Worm (Caenorhabditis elegans): ENCODE results near the gene M57.1.

Gene M57.1

DNA sequence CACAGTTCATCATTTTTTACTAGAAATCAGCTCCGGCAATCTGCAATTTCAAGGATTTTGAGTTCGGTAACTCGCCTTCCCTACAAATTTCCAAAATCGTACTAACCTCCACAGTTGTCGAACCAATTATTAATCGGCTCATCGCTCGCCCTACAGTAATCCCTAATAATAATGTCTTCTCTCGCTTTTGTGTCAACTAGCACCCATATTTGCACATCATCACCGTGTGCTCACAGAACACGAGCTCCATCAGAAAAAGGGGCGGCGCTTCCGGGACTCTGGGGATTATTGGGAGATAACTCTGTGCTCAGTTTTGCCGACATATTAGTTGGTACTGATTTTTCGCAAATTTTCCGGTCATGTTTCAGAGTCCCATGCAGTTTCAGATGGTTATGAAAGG is 34.4 kb upstream of the M57.1 start, which contains the start of gene ceh-53:
ceh-53 (plus strand) TSS at position 301 of the 400 bp plus-strand sequence.
- no peak for TF ChIP-seq sox-2 (GFP tag; IDR thresholded peaks at IDR 0.05)
- TF ChIP-seq ets-4 (tag; optimal IDR thresholded peaks at IDR 0.05), result no peak
- no peak for TF ChIP-seq ahr-1 (tag; optimal IDR thresholded peaks at IDR 0.05)
- no peak for TF ChIP-seq C08G9.2 (tag; optimal IDR thresholded peaks at IDR 0.05)
- no peak for TF ChIP-seq pqm-1 (tag; optimal IDR thresholded peaks at IDR 0.05)
- TF ChIP-seq pha-2 (tag; optimal IDR thresholded peaks at IDR 0.05), result no peak

DNA sequence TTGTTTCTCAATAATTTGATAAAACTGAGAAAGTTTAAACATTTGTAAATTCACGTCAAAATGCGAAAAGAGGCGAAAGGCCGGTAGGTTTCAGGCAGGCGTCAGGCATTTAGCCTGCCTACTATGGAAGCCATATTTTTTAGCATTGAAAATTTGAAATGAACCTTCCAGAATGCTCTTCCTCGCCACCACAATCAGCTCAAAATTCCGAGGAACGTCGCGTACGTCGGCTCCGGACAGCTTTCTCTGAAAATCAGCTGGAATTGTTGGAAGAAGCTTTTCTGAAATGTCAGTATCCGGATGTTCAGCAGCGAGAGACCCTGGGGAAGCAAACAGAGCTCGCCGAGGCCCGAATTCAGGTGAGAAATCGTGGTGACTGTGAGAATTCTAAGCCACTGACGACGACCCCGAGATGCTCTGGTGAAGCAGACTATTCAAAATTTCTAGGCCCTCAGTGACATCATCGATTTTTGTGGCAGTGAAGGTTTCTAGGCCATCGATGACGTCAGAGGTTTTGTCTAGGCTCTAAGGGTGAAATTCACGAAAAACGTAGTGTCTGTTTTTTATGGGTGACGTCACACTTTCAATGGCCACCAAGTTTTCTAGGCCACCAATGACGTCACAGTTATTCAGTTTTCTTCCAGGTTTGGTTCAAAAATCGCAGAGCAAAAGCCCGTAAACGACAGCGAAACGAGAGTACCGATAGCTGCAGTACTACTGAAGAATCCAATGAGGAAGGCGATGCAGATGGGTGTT is 30.1 kb upstream of the M57.1 start:
- TF ChIP-seq ref-2 (tag; optimal IDR thresholded peaks at IDR 0.05), result no peak
- TF ChIP-seq ceh-18 (tag; optimal IDR thresholded peaks at IDR 0.05), result no peak

DNA sequence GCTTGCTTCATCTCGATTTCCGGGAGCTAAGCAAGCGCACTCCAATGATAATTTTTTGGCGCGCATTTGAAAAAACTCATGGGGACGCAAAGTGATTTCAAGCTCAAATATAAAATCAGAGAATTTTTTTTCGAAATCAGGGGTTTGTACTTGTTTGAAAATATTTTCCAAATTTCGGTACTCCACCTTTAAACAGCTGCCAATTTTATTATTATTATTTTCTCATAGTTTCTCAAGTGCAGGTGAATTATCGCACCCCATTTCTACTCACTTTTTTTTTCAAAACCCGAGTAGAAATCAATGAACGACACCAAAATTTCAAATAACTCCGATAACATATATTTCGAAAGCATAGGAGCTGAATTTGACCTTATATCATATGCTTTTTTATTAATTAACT is 28.1 kb upstream of the M57.1 start, which contains the start of gene srz-83:
srz-83 (plus strand) TSS at position 301 of the 400 bp plus-strand sequence.
- TF ChIP-seq ceh-22 (tag; optimal IDR thresholded peaks at IDR 0.05) (no peak), ceh-34 (tag; optimal IDR thresholded peaks at IDR 0.05) (no peak), fax-1 (tag; optimal IDR thresholded peaks at IDR 0.05) (no peak), pat-9 (tag; optimal IDR thresholded peaks at IDR 0.05) (no peak), nhr-11 (tag; optimal IDR thresholded peaks at IDR 0.05) (no peak), hlh-15 (tag; optimal IDR thresholded peaks at IDR 0.05) (no peak), unc-42 (tag; optimal IDR thresholded peaks at IDR 0.05) (no peak), K09A11.1 (tag; optimal IDR thresholded peaks at IDR 0.05; ENCODE audit: insufficient read depth) (no peak), hlh-13 (GFP tag; optimal IDR thresholded peaks at IDR 0.05) (no peak), ceh-31 (tag; optimal IDR thresholded peaks at IDR 0.05) (no peak), npax-4 (tag; optimal IDR thresholded peaks at IDR 0.05) (no peak), ztf-16 (tag; optimal IDR thresholded peaks at IDR 0.05) (no peak), ets-4 (tag; optimal IDR thresholded peaks at IDR 0.05) (no peak), zip-5 (tag; optimal IDR thresholded peaks at IDR 0.05) (no peak), ama-1 (optimal IDR thresholded peaks at IDR 0.05) (no peak), unc-3 (GFP tag; conservative IDR thresholded peaks at IDR 0.05) (no peak), unc-3 (tag; optimal IDR thresholded peaks at IDR 0.05) (no peak), ceh-19 (GFP tag; optimal IDR thresholded peaks at IDR 0.05) (no peak), nfya-1 (tag; optimal IDR thresholded peaks at IDR 0.05) (no peak)

DNA sequence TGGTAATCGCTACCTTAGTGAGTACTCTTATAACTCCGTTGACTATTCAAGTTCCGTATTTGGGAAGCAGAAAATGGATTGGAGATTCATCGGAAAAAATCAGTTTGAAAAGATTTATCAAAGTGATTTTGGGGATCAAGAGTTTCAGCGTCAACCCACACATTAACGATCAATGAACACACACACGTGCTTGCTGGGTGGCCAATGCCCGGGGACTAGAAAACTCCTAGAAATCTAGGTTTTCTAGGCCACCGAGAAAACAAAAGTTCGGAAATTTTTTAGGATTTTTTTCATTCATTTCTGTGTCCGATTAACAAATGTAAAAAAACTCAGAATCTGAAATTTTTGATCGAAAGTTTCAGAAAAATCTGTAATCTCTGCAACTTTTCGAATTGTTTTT is 26.3 kb upstream of the M57.1 start:
- TF ChIP-seq ama-1 (optimal IDR thresholded peaks at IDR 0.05) (peak; percentile 40), F13H6.1 (tag; optimal IDR thresholded peaks at IDR 0.05) (no peak)

DNA sequence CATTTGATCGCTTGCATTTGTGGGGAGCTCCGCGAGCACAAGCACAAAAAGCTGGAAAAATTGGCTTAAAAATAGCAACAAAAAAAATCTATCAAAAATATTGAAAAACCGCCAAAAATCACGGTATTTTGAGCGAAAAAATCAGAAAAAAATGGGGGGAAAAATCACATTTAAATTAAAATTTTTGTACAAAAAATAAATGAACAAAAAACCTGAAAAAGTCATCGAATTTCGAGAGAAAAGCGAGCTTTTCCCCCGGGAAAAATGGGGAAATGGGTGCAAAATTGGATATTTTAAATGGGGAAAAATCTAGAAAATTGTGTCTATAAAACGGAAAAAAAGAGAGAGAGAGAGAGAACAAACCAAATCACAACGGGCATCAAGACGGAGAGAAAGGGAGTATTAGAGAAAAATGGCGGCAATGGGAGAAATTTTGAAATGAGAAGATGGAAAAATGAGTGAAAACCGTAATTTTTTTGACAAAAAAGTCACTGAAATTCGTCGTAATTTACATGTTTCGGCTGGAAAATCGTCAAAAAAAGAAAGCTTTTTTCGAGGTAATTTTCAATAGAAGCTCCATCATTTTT is 22.7 kb upstream of the M57.1 start, which contains the start of gene ced-10:
ced-10 (minus strand) TSS at position 51 of the 587 bp plus-strand sequence.
- TF ChIP-seq hlh-6 (tag; optimal IDR thresholded peaks at IDR 0.05) (no peak), ceh-34 (tag; optimal IDR thresholded peaks at IDR 0.05) (no peak), ama-1 (optimal IDR thresholded peaks at IDR 0.05) (no peak), hlh-15 (tag; optimal IDR thresholded peaks at IDR 0.05) (no peak), K09A11.1 (tag; optimal IDR thresholded peaks at IDR 0.05; ENCODE audit: insufficient read depth) (no peak), lim-6 (tag; optimal IDR thresholded peaks at IDR 0.05) (no peak), ceh-14 (tag; optimal IDR thresholded peaks at IDR 0.05) (no peak), rnt-1 (tag; optimal IDR thresholded peaks at IDR 0.05) (no peak), madf-2 (tag; optimal IDR thresholded peaks at IDR 0.05) (no peak)

DNA sequence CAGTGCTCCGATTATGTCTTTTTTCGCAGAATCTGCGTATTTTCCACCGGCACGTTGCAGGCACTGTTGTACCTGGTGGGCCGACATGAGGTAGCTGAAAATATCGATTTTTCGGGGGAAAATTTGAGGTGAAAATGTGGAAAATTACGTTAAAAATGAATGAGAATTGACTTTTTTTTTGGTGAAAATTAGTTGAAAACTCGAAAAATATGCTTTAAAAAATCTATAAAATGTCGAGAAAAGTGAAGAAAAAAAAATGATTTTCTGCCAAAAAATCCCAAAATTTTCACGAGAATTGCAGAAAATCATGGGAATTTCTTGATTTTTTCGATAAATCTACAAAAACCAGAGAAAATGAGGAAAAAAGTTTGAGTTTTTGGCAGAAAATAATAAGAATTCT is 17.8 kb upstream of the M57.1 start, which contains the start of gene tsg-101:
tsg-101 (minus strand) TSS at position 101 of the 400 bp plus-strand sequence.
- TF ChIP-seq unc-42 (tag; optimal IDR thresholded peaks at IDR 0.05) (no peak), Y22D7AL.16 (tag; optimal IDR thresholded peaks at IDR 0.05) (no peak), lin-11 (tag; optimal IDR thresholded peaks at IDR 0.05) (no peak), ceh-14 (tag; optimal IDR thresholded peaks at IDR 0.05) (no peak), ceh-45 (GFP tag; IDR thresholded peaks at IDR 0.05) (no peak), ceh-48 (tag; optimal IDR thresholded peaks at IDR 0.05) (no peak), dmd-4 (tag; optimal IDR thresholded peaks at IDR 0.05; ENCODE audit: borderline replicate concordance) (no peak)

Measured in whole organism, late embryonic.